Worm (Caenorhabditis elegans) whole organism, young adult: ENCODE measurements around the gene rpm-1.
"Not testable (repeated sequence)": the region's sequence is repeated elsewhere in the genome, so short reads cannot be mapped to it uniquely, and the experiment has no call there.

Experiments
- lin-35 ChIP-seq, 3 experiments: fragments of 150-350 bp in 2 of 3; sonication (generic microtip) in 1 of 3; optimal IDR thresholded peaks; 2 replicates each; lab custom pipeline; 2014 to 2018; ENCODE audit warnings: missing biosample characterization in 3 of 3, missing genetic modification characterization in 3 of 3, missing genetic modification reagents in 3 of 3
- ztf-26 ChIP-seq: sonication (generic microtip); optimal IDR thresholded peaks from 2 replicates; lab custom pipeline; 2017; ENCODE audit warnings: missing genetic modification characterization, missing compliant biosample characterization

ce11 chrV:8819855-8820254, at the start of gene rpm-1:
- TF ChIP-seq ztf-26 (tag; lab: Kevin White, UChicago); lin-35 (GFP tag; optimal IDR thresholded peaks at IDR 0.05; lab: Kevin White, UChicago): not testable (repeated sequence)
